Worm (Caenorhabditis elegans): ENCODE data around the gene R11D1.3.

Gene R11D1.3

ce11 chrV:12752407-12752806 lies 40.5 kb upstream of the R11D1.3 start, which contains the start of gene C15C8.8:
C15C8.8 (minus strand) TSS chrV:12752507.
- TF ChIP-seq blmp-1 (tag; optimal IDR thresholded peaks at IDR 0.05) (peak; percentile 40), unc-30 (tag; optimal IDR thresholded peaks at IDR 0.05) (no peak), nhr-85 (tag) (peak; percentile 25), nhr-12 (tag; optimal IDR thresholded peaks at IDR 0.05) (no peak)

- TF ChIP-seq nhr-12 (tag; optimal IDR thresholded peaks at IDR 0.05) (no peak), efl-1 (optimal IDR thresholded peaks at IDR 0.05) (no peak), efl-1 (GFP tag; optimal IDR thresholded peaks at IDR 0.05 in 1 of 2) (no peak), alr-1 (tag; optimal IDR thresholded peaks at IDR 0.05; ENCODE audit: borderline replicate concordance) (no peak), zip-4 (GFP tag; optimal IDR thresholded peaks at IDR 0.05) (no peak), aly-2 (tag; optimal IDR thresholded peaks at IDR 0.05) (no peak), ztf-4 (tag; optimal IDR thresholded peaks at IDR 0.05) (no peak), sptf-1 (tag; optimal IDR thresholded peaks at IDR 0.05) (no peak), snpc-4 (tag; optimal IDR thresholded peaks at IDR 0.05) (no peak), nhr-90 (tag; optimal IDR thresholded peaks at IDR 0.05; ENCODE audit: poor library complexity) (no peak), fkh-4 (tag; optimal IDR thresholded peaks at IDR 0.05; ENCODE audit: borderline replicate concordance) (peak; percentile 83), dsc-1 (tag; optimal IDR thresholded peaks at IDR 0.05) (peak; percentile 87), C34B4.2 (tag; optimal IDR thresholded peaks at IDR 0.05) (no peak), dpl-1 (GFP tag; optimal IDR thresholded peaks at IDR 0.05) (no peak)
These were observed 39.7 kb upstream of the R11D1.3 start, which contains the start of gene C15C8.6 for ce11 chrV:12751495-12752050. C15C8.6 (minus strand) TSS chrV:12751545.

- TF ChIP-seq zag-1 (tag; optimal IDR thresholded peaks at IDR 0.05) (no peak), nhr-85 (tag) (no peak), unc-98 (GFP tag; IDR thresholded peaks at IDR 0.05) (no peak), ceh-90 (tag; optimal IDR thresholded peaks at IDR 0.05) (no peak), pqm-1 (tag; optimal IDR thresholded peaks at IDR 0.05) (no peak), hlh-17 (GFP tag; optimal IDR thresholded peaks at IDR 0.05; ENCODE audit: borderline replicate concordance) (no peak), mep-1 (tag; optimal IDR thresholded peaks at IDR 0.05) (no peak), hpl-2 (GFP tag; optimal IDR thresholded peaks at IDR 0.05) (no peak), aha-1 (tag; optimal IDR thresholded peaks at IDR 0.05) (no peak), nhr-237 (tag; optimal IDR thresholded peaks at IDR 0.05) (no peak), lir-3 (tag; optimal IDR thresholded peaks at IDR 0.05; ENCODE audit: poor library complexity) (no peak), rnt-1 (tag; optimal IDR thresholded peaks at IDR 0.05) (no peak), ceh-82 (tag; optimal IDR thresholded peaks at IDR 0.05) (no peak), lin-13 (GFP tag; optimal IDR thresholded peaks at IDR 0.05) (no peak), ztf-11 (tag; optimal IDR thresholded peaks at IDR 0.05) (no peak)
These were observed 37.7 kb upstream of the R11D1.3 start for ce11 chrV:12749558-12749957.

- TF ChIP-seq egl-13 (tag; optimal IDR thresholded peaks at IDR 0.05), result no peak
- no peak for TF ChIP-seq blmp-1 (tag; optimal IDR thresholded peaks at IDR 0.05)
- no peak for TF ChIP-seq jun-1 (tag; optimal IDR thresholded peaks at IDR 0.05)
- TF ChIP-seq lin-14 (GFP tag; optimal IDR thresholded peaks at IDR 0.05), result peak; percentile 36
- TF ChIP-seq vab-15 (tag; optimal IDR thresholded peaks at IDR 0.05), result no peak
- TF ChIP-seq nhr-12 (tag; optimal IDR thresholded peaks at IDR 0.05), result no peak
- no peak for TF ChIP-seq aha-1 (tag; optimal IDR thresholded peaks at IDR 0.05)
- TF ChIP-seq alr-1 (tag; optimal IDR thresholded peaks at IDR 0.05; ENCODE audit: borderline replicate concordance), result no peak
- no peak for TF ChIP-seq mdl-1 (tag; optimal IDR thresholded peaks at IDR 0.05)
- TF ChIP-seq ama-1 (optimal IDR thresholded peaks at IDR 0.05), result no peak
- TF ChIP-seq ces-1 (GFP tag; optimal IDR thresholded peaks at IDR 0.05), result peak; percentile 43
- peak; percentile 93 for TF ChIP-seq fkh-10 (GFP tag; optimal IDR thresholded peaks at IDR 0.05)
- TF ChIP-seq nhr-77 (tag; optimal IDR thresholded peaks at IDR 0.05), result no peak
- TF ChIP-seq nhr-47 (tag; optimal IDR thresholded peaks at IDR 0.05), result no peak
- no peak for TF ChIP-seq efl-3 (GFP tag; optimal IDR thresholded peaks at IDR 0.05)
- TF ChIP-seq isw-1 (GFP tag; IDR thresholded peaks at IDR 0.05), result no peak; the same call in 1 of the 2 replicates
- no peak for TF ChIP-seq ceh-82 (tag; optimal IDR thresholded peaks at IDR 0.05)
- TF ChIP-seq ceh-88 (GFP tag; IDR thresholded peaks at IDR 0.05), result no peak
These were observed 36.0 kb upstream of the R11D1.3 start, which contains the start of gene C15C8.5 for ce11 chrV:12747856-12748255. C15C8.5 (plus strand) TSS chrV:12748007.
